Fruit fly (Drosophila melanogaster): ENCODE data around the gene D.

DNA sequence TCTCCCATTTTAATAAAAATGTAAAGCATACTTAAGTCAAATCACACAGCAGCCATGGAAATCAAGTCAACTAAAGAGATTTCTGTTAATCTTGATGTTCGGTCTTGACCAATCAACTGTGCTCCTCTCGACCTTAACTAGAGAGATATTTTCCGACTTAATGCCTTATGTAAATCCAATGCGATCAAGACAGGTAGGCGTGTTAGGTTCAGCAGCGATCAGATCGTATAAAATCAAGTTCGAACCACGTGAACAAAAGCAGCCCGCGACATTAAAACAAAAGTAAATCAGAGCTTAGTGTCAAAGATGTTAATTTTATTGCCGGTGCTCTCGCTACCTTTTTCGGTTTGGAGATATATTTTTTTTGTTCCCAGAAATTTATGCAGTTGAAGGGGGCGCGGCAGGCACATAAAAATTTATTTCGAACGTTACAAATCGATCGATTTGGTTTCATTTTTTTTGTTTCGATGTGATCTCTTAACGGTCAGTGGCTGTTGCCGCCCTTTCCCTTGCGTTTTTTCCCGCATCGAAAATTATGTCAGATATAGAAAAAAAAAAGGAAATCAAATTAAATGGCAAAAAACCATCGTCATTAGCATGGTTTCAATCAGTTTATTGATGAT, 20.4 kb downstream of the D start:
- TF ChIP-seq CG8478 (optimal IDR thresholded peaks at IDR 0.05) (no peak), CTCF (optimal IDR thresholded peaks at IDR 0.05) (no peak)

Data from S2 (cell line).